Fruit fly (Drosophila melanogaster) whole organism, pupa: ENCODE results near the gene CG17196.

Experiments
- CG14655 ChIP-seq: fragments of 200-800 bp; sonication (Bioruptor generic); optimal IDR thresholded peaks from 3 replicates; lab custom pipeline; 2017; ENCODE audit warnings: mild to moderate bottlenecking, missing biosample characterization, missing genetic modification reagents, missing genetic modification characterization
- CG17806 ChIP-seq: fragments of 200-800 bp; sonication (Bioruptor generic); optimal IDR thresholded peaks from 2 replicates; lab custom pipeline; 2018; ENCODE audit warnings: missing biosample characterization, mild to moderate bottlenecking, missing genetic modification characterization, moderate library complexity
- CG32121 ChIP-seq: fragments of 200-800 bp; sonication (Bioruptor generic); IDR thresholded peaks from 2 replicates; pipeline ENCODE4 v1.3.6; 2022; ENCODE audit warnings: missing biosample characterization, missing genetic modification characterization
- CG8159 ChIP-seq: fragments of 200-800 bp; sonication (Bioruptor generic); optimal IDR thresholded peaks from 3 replicates; lab custom pipeline; 2018; ENCODE audit warnings: missing biosample characterization, mild to moderate bottlenecking, missing genetic modification characterization, moderate library complexity
- Pif1A ChIP-seq: fragments of 200-800 bp; sonication (Bioruptor generic); optimal IDR thresholded peaks from 3 replicates; lab custom pipeline; 2016; ENCODE audit warnings: missing biosample characterization, missing genetic modification characterization
- Snoo ChIP-seq: fragments of 200-800 bp; sonication (Bioruptor generic); optimal IDR thresholded peaks from 3 replicates; lab custom pipeline; 2017; ENCODE audit warnings: missing biosample characterization, mild to moderate bottlenecking, missing genetic modification characterization, inconsistent platforms
- fd96Ca ChIP-seq: fragments of 200-800 bp; sonication (Bioruptor generic); IDR thresholded peaks from 3 replicates; pipeline ENCODE4 v1.3.6; 2022; ENCODE audit warnings: missing biosample characterization, missing genetic modification characterization
- gl ChIP-seq: fragments of 200-800 bp; sonication (Bioruptor generic); optimal IDR thresholded peaks from 2 replicates; lab custom pipeline; 2018; ENCODE audit warnings: missing biosample characterization, mild to moderate bottlenecking, missing genetic modification characterization
- rn ChIP-seq: fragments of 200-800 bp; sonication (Bioruptor generic); IDR thresholded peaks from 2 replicates; pipeline ENCODE4 v1.3.6; 2022; ENCODE audit warnings: missing biosample characterization, missing genetic modification characterization

DNA sequence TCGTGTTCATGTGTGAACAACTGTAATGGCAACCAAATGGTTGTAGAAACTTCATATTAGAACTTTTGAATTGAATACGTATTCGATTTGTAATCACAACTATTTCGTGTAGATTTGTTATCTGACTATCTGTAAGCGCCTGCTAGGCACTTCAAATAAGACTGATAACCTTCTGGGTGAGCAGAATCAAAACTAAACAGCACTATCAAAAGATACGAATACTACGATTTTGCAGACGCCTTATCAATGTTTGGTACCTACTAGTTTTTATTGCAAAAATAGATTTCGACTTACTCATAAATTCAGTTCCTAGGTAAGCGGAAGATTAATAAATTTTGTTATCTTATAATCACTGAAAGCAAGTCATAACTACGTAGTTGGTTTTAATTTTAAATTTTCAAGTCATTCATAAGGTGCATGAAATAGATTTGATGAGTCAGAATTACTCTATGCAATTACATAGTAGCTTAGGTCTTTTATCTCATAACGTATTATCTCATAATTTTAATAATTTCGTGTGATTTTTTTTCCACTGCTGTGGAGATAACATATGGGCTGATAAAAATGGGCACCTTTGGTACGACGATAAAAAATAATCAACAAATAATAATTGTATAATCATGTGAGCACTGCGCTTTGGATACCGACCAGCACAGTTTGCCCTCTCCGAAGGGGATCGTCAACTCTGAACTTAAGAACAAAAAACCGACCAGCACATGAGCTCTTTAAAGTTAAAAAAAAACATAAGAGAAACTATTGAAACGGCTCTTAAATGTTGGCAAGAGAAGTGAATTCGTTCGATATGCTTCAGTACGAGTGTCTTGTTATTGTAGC, 40.9 kb downstream of the CG17196 start:
- no peak for TF ChIP-seq rn (GFP tag; lab: Robert Waterston, UW)
- TF ChIP-seq CG8159 = no peak
- no peak for TF ChIP-seq CG32121
- no peak for TF ChIP-seq CG14655 (GFP tag; lab: Kevin White, UChicago)
- no peak for TF ChIP-seq gl (tag; lab: Kevin White, UChicago)
- TF ChIP-seq fd96Ca (GFP tag; lab: Robert Waterston, UW) = no peak
- TF ChIP-seq Snoo = no peak
- TF ChIP-seq CG17806 = no peak
- no peak for TF ChIP-seq Pif1A (GFP tag; lab: Kevin White, UChicago)
